Worm (Caenorhabditis elegans) whole organism, late embryonic: Measurements from ENCODE around the gene Y47G7B.2.
A peak's percentile ranks its signal among the peaks of the same experiment; 100 is the strongest.
"Not testable (repeated sequence)": the region's sequence is repeated elsewhere in the genome, so short reads cannot be mapped to it uniquely, and the experiment has no call there.

ENCODE experiments used
- C08G9.2 ChIP-seq: sonication (generic microtip); optimal IDR thresholded peaks from 2 replicates; lab custom pipeline; 2016; ENCODE audit warnings: mild to moderate bottlenecking, missing genetic modification characterization, moderate library complexity, missing compliant biosample characterization
- C38D4.7 ChIP-seq: fragments of 200-800 bp; sonication (Bioruptor generic); optimal IDR thresholded peaks from 2 replicates; lab custom pipeline; 2018; ENCODE audit warnings: mild to moderate bottlenecking, missing genetic modification characterization, moderate library complexity, missing compliant biosample characterization
- F13H6.1 ChIP-seq: sonication (generic microtip); optimal IDR thresholded peaks from 2 replicates; lab custom pipeline; 2016; ENCODE audit warnings: missing genetic modification characterization, missing compliant biosample characterization
- K02D7.2 ChIP-seq: sonication (generic microtip); optimal IDR thresholded peaks from 2 replicates; lab custom pipeline; 2017; ENCODE audit warnings: mild to moderate bottlenecking, missing genetic modification characterization, missing compliant biosample characterization
- T23F11.4 ChIP-seq: fragments of 200-800 bp; sonication (Bioruptor generic); optimal IDR thresholded peaks from 2 replicates; lab custom pipeline; 2018; ENCODE audit warnings: mild to moderate bottlenecking, missing genetic modification characterization, missing compliant biosample characterization
- ceh-14 ChIP-seq: sonication (generic microtip); optimal IDR thresholded peaks from 2 replicates; lab custom pipeline; 2016; ENCODE audit warnings: missing genotype, missing genetic modification characterization, missing compliant biosample characterization
- ceh-18 ChIP-seq: sonication (generic microtip); optimal IDR thresholded peaks from 2 replicates; lab custom pipeline; 2016; ENCODE audit warnings: missing genetic modification characterization, missing compliant biosample characterization
- ceh-19 ChIP-seq: fragments of 200-800 bp; sonication (Bioruptor generic); optimal IDR thresholded peaks from 2 replicates; lab custom pipeline; 2018; ENCODE audit warnings: mild to moderate bottlenecking, missing genetic modification characterization, missing compliant biosample characterization
- ceh-2 ChIP-seq: sonication (generic microtip); optimal IDR thresholded peaks from 2 replicates; lab custom pipeline; 2016; ENCODE audit warnings: missing genotype, missing genetic modification characterization, missing compliant biosample characterization
- ceh-24 ChIP-seq: sonication (generic microtip); optimal IDR thresholded peaks from 2 replicates; lab custom pipeline; 2016; ENCODE audit warnings: mild to moderate bottlenecking, missing genetic modification characterization, missing compliant biosample characterization
- ceh-31 ChIP-seq: sonication (generic microtip); optimal IDR thresholded peaks from 2 replicates; lab custom pipeline; 2016; ENCODE audit warnings: missing genetic modification characterization, missing compliant biosample characterization
- ceh-48 ChIP-seq: sonication (generic microtip); optimal IDR thresholded peaks from 2 replicates; lab custom pipeline; 2016; ENCODE audit warnings: missing genetic modification characterization, inconsistent platforms, missing compliant biosample characterization
- che-1 ChIP-seq: sonication (generic microtip); optimal IDR thresholded peaks from 2 replicates; lab custom pipeline; 2016; ENCODE audit warnings: mild to moderate bottlenecking, missing genetic modification characterization, missing compliant biosample characterization
- dmd-4 ChIP-seq: sonication (generic microtip); optimal IDR thresholded peaks from 2 replicates; lab custom pipeline; 2016; ENCODE audit warnings: borderline replicate concordance, missing genetic modification characterization, missing compliant biosample characterization
- dve-1 ChIP-seq: sonication (generic microtip); optimal IDR thresholded peaks from 2 replicates; lab custom pipeline; 2017; ENCODE audit warnings: antibody characterized with exemption, mild to moderate bottlenecking, missing genetic modification characterization, missing compliant biosample characterization
- elt-2 ChIP-seq: sonication (generic microtip); optimal IDR thresholded peaks from 2 replicates; lab custom pipeline; 2016; ENCODE audit warnings: missing genetic modification reagents, missing genetic modification characterization, missing compliant biosample characterization
- elt-4 ChIP-seq: sonication (generic microtip); optimal IDR thresholded peaks from 2 replicates; lab custom pipeline; 2016; ENCODE audit warnings: missing genetic modification characterization, missing compliant biosample characterization
- fkh-6 ChIP-seq: sonication (generic microtip); optimal IDR thresholded peaks from 2 replicates; lab custom pipeline; 2016; ENCODE audit warnings: missing genetic modification characterization, missing compliant biosample characterization
- hlh-13 ChIP-seq: fragments of 200-800 bp; sonication (Bioruptor generic); optimal IDR thresholded peaks from 2 replicates; lab custom pipeline; 2018; ENCODE audit warnings: mild to moderate bottlenecking, missing genetic modification characterization, missing compliant biosample characterization
- hlh-15 ChIP-seq: sonication (generic microtip); optimal IDR thresholded peaks from 2 replicates; lab custom pipeline; 2016; ENCODE audit warnings: missing genetic modification characterization, missing compliant biosample characterization
- hlh-30 ChIP-seq: sonication (generic microtip); optimal IDR thresholded peaks from 2 replicates; lab custom pipeline; 2017; ENCODE audit warnings: antibody characterized with exemption, missing genetic modification characterization, missing compliant biosample characterization; ENCODE audit not compliant: insufficient read depth
- hlh-6 ChIP-seq: sonication (generic microtip); optimal IDR thresholded peaks from 2 replicates; lab custom pipeline; 2016; ENCODE audit warnings: missing genotype, missing genetic modification characterization, missing compliant biosample characterization
- hlh-8 ChIP-seq: sonication (generic microtip); optimal IDR thresholded peaks from 2 replicates; lab custom pipeline; 2016; ENCODE audit warnings: missing genotype, missing genetic modification characterization, missing compliant biosample characterization
- lim-6 ChIP-seq: sonication (generic microtip); optimal IDR thresholded peaks from 2 replicates; lab custom pipeline; 2016; ENCODE audit warnings: missing genetic modification characterization, missing compliant biosample characterization
- madf-2 ChIP-seq: sonication (generic microtip); optimal IDR thresholded peaks from 2 replicates; lab custom pipeline; 2017; ENCODE audit warnings: missing genetic modification characterization, missing compliant biosample characterization
- nhr-11 ChIP-seq: fragments of 150-350 bp; optimal IDR thresholded peaks from 2 replicates; lab custom pipeline; 2014; ENCODE audit warnings: missing biosample characterization, missing genetic modification characterization
- odd-2 ChIP-seq: sonication (generic microtip); optimal IDR thresholded peaks from 2 replicates; lab custom pipeline; 2017; ENCODE audit warnings: antibody characterized with exemption, mild to moderate bottlenecking, missing genetic modification characterization, missing compliant biosample characterization
- pag-3 ChIP-seq: sonication (generic microtip); optimal IDR thresholded peaks from 2 replicates; lab custom pipeline; 2016; ENCODE audit warnings: missing compliant biosample characterization, missing genetic modification characterization, borderline replicate concordance
- pax-1 ChIP-seq: fragments of 150-350 bp; optimal IDR thresholded peaks from 2 replicates; lab custom pipeline; 2014; ENCODE audit warnings: missing biosample characterization, missing genetic modification characterization
- pha-2 ChIP-seq: sonication (generic microtip); optimal IDR thresholded peaks from 2 replicates; lab custom pipeline; 2017; ENCODE audit warnings: mild to moderate bottlenecking, missing genetic modification characterization, missing compliant biosample characterization
- pqm-1 ChIP-seq: sonication (generic microtip); optimal IDR thresholded peaks from 2 replicates; lab custom pipeline; 2016; ENCODE audit warnings: missing genetic modification characterization, missing compliant biosample characterization
- ref-2 ChIP-seq: sonication (generic microtip); optimal IDR thresholded peaks from 2 replicates; lab custom pipeline; 2016; ENCODE audit warnings: missing genetic modification characterization, missing compliant biosample characterization
- sox-2 ChIP-seq: fragments of 200-800 bp; sonication (Bioruptor generic); IDR thresholded peaks from 2 replicates; pipeline ENCODE4 v1.3.6; 2022; ENCODE audit warnings: missing genetic modification reagents, missing genetic modification characterization, missing compliant biosample characterization
- sox-4 ChIP-seq: sonication (generic microtip); optimal IDR thresholded peaks from 2 replicates; lab custom pipeline; 2017; ENCODE audit warnings: mild to moderate bottlenecking, missing genetic modification characterization, inconsistent platforms, missing compliant biosample characterization
- syd-9 ChIP-seq: sonication (generic microtip); optimal IDR thresholded peaks from 2 replicates; lab custom pipeline; 2016; ENCODE audit warnings: mild to moderate bottlenecking, missing genetic modification characterization, moderate library complexity, missing compliant biosample characterization
- ttx-3 ChIP-seq: sonication (generic microtip); optimal IDR thresholded peaks from 2 replicates; lab custom pipeline; 2016; ENCODE audit warnings: missing genetic modification reagents, missing genetic modification characterization, missing compliant biosample characterization
- unc-42 ChIP-seq: sonication (generic microtip); optimal IDR thresholded peaks from 2 replicates; lab custom pipeline; 2016; ENCODE audit warnings: missing genotype, missing genetic modification characterization, missing compliant biosample characterization
- unc-55 ChIP-seq: sonication (generic microtip); optimal IDR thresholded peaks from 2 replicates; lab custom pipeline; 2017; ENCODE audit warnings: missing biosample characterization, missing genetic modification reagents, missing genetic modification characterization
- zip-5 ChIP-seq: sonication (generic microtip); optimal IDR thresholded peaks from 2 replicates; lab custom pipeline; 2016; ENCODE audit warnings: missing genetic modification characterization, missing compliant biosample characterization

Gene Y47G7B.2

ce11 chrII:2692476-2692875 lies 15.3 kb downstream of the Y47G7B.2 start, which contains the start of gene set-11:
Gene set-11, minus strand, starts transcription at chrII:2692576.
- TF ChIP-seq ceh-48 (tag; lab: Kevin White, UChicago) (no peak), elt-2 (tag; lab: Kevin White, UChicago) (no peak), che-1 (tag; lab: Kevin White, UChicago) (no peak), pag-3 (tag; lab: Kevin White, UChicago) (no peak), hlh-6 (no peak), hlh-15 (no peak), dve-1 (tag; lab: Kevin White, UChicago) (no peak), C08G9.2 (tag; lab: Kevin White, UChicago) (no peak), ceh-18 (tag; lab: Kevin White, UChicago) (no peak), ceh-14 (no peak), hlh-30 (tag; lab: Kevin White, UChicago) (no peak), T23F11.4 (no peak), ref-2 (tag; lab: Kevin White, UChicago) (no peak), pha-2 (tag; lab: Kevin White, UChicago) (no peak), ceh-24 (tag; lab: Kevin White, UChicago) (no peak)

DNA sequence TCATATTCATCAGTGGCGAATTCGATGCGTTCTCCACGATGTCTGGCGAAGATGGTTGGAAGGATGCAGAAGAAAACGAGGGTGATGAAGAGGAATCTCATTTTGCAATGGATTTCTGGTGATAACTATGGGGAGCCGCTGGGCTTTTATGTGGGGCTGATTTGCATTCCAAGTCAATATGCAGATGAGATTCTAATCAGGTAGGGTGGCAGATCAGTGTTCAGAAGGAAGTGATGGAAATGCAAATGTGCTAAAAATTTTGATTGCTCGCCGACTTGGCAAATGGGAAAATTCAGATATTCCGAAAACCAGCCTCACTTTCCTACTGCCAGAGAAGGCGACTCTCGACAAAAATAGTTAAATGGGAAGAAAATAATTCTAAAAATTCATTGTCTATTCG lies 17.7 kb downstream of the Y47G7B.2 start, which contains the start of gene nspf-3:
TSS of gene nspf-3 (minus strand) at position 101 of the 400 bp plus-strand sequence.
- TF ChIP-seq dmd-4 (tag; lab: Kevin White, UChicago) (no peak), ref-2 (tag; lab: Kevin White, UChicago) (no peak), pqm-1 (tag; lab: Kevin White, UChicago) (no peak), pag-3 (tag; lab: Kevin White, UChicago) (no peak), hlh-13 (GFP tag; lab: Kevin White, UChicago) (no peak), nhr-11 (no peak), sox-4 (tag; lab: Kevin White, UChicago) (no peak), lim-6 (tag; lab: Kevin White, UChicago) (no peak)

DNA sequence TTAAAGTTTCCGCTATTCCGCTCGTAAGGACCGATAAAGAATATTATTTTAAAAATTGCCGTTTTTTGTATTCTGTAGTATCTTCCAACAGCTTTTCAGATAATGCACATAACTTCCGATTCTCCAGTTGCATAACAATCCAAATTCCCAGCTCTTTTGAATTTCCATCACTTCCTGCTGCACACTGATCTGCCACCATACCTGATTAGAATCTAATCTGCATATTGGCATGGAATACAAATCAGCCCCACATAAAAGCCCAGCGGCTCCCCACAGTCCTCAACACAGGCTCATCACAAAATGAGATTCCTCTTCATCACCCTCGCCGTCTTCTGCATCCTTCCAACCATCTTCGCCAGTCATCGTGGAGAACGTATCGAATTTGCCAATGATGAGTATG lies 19.2 kb downstream of the Y47G7B.2 start, which contains the start of gene nspf-2:
TSS of gene nspf-2 (plus strand) at position 301 of the 400 bp plus-strand sequence.
- TF ChIP-seq syd-9 (tag; lab: Kevin White, UChicago); nhr-11; ceh-19 (GFP tag; lab: Kevin White, UChicago): not testable (repeated sequence)

DNA sequence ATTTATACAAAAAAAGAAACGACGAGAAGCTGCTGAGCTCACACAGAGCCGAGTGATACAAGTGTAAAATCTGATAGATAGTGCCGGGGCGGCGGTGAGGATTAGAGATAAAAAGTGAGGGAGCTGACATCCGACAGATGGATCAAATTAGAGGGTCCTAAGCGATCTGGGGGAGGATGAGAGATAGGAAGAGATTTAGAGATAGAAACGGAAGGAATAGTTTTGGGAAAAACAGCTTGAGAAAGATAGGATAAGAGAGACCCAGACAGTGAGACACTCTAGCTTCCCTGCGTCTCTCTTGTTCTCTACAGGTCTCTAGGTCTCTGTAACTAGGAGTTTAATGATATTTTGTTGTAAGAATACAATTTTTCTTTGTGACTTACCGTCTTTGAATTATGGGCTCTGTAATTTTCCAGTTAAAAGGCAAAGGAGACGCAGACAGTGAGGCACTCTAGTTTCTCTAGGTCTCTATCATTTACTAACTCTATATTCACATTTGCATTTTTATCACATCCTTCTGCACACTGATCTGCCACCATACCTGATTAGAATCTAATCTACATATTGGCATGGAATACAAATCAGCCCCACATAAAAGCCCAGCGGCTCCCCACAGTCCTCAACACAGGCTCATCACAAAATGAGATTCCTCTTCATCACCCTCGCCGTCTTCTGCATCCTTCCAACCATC lies 20.7 kb downstream of the Y47G7B.2 start, which contains the start of the genes sup-9 and nspf-1:
TSS of gene sup-9 (minus strand) at position 43 of the 691 bp plus-strand sequence.
TSS of gene nspf-1 (plus strand) at position 641 of the 691 bp plus-strand sequence.
- no peak for TF ChIP-seq hlh-6
- TF ChIP-seq pha-2 (tag; lab: Kevin White, UChicago) = no peak
- TF ChIP-seq ceh-31 (tag; lab: Kevin White, UChicago) = no peak
- TF ChIP-seq T23F11.4 = no peak
- TF ChIP-seq C38D4.7 (GFP tag; lab: Kevin White, UChicago) = no peak
- no peak for TF ChIP-seq lim-6 (tag; lab: Kevin White, UChicago)
- peak; percentile 52 for TF ChIP-seq hlh-8 (tag; lab: Kevin White, UChicago)
- TF ChIP-seq fkh-6 (tag; lab: Kevin White, UChicago) = no peak
- TF ChIP-seq madf-2 (tag; lab: Kevin White, UChicago) = no peak
- TF ChIP-seq C08G9.2 (tag; lab: Kevin White, UChicago) = no peak
- TF ChIP-seq ceh-19 (GFP tag; lab: Kevin White, UChicago) = no peak
- no peak for TF ChIP-seq hlh-30 (tag; lab: Kevin White, UChicago)
- TF ChIP-seq odd-2 (tag; lab: Kevin White, UChicago) = no peak
- TF ChIP-seq elt-4 (tag; lab: Kevin White, UChicago) = no peak
- peak; percentile 36 for TF ChIP-seq ceh-18 (tag; lab: Kevin White, UChicago)
- TF ChIP-seq ceh-2 (tag; lab: Kevin White, UChicago) = no peak
- TF ChIP-seq F13H6.1 (tag; lab: Kevin White, UChicago) = no peak
- TF ChIP-seq zip-5 (tag; lab: Kevin White, UChicago) = no peak
- no peak for TF ChIP-seq sox-2 (GFP tag; lab: Robert Waterston, UW)
- no peak for TF ChIP-seq ttx-3 (tag; lab: Kevin White, UChicago)
- peak; percentile 35 for TF ChIP-seq unc-55 (GFP tag; lab: Kevin White, UChicago)
- no peak for TF ChIP-seq pqm-1 (tag; lab: Kevin White, UChicago)
- TF ChIP-seq dve-1 (tag; lab: Kevin White, UChicago) = no peak
- TF ChIP-seq pax-1 (tag; lab: Kevin White, UChicago) = no peak
- no peak for TF ChIP-seq dmd-4 (tag; lab: Kevin White, UChicago)
- TF ChIP-seq K02D7.2 (tag; lab: Kevin White, UChicago) = no peak
- TF ChIP-seq unc-42 (tag; lab: Kevin White, UChicago) = peak; percentile 45
